Worm (Caenorhabditis elegans): ENCODE data around the gene F09G8.5.
A peak's percentile ranks its signal among the peaks of the same experiment; 100 is the strongest.

Gene F09G8.5

DNA sequence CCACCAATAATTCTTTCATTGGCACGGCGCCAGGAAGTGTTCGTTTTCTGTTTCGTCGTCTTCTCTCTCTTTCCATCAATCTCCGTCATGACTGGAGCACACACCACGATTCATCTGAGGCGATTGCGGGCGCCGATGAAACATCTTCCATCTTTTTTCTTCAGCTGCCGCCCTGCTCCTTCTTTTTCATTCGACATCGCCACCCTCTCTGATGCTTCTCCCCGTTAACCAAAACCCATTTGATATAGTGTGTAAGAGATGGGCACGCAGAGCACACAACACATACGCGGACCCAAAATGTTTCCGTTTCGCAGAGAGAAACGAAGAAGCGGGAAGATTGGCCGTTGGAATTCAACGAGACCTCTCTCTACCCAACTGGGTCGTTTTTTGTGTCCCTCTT lies 32.7 kb downstream of the F09G8.5 start:
- TF ChIP-seq nhr-77 (tag; optimal IDR thresholded peaks at IDR 0.05) (no peak), elt-3 (tag; optimal IDR thresholded peaks at IDR 0.05) (no peak), lin-35 (GFP tag; optimal IDR thresholded peaks at IDR 0.05) (no peak), ztf-11 (tag; optimal IDR thresholded peaks at IDR 0.05) (peak in 1 of 2 experiments; percentile 35), lsy-2 (tag; optimal IDR thresholded peaks at IDR 0.05) (peak in 1 of 2 experiments; percentile 37), sptf-1 (tag; optimal IDR thresholded peaks at IDR 0.05) (no peak), fkh-8 (tag; optimal IDR thresholded peaks at IDR 0.05) (no peak), unc-62 (GFP tag; optimal IDR thresholded peaks at IDR 0.05) (no peak), C16A3.4 (tag; optimal IDR thresholded peaks at IDR 0.05) (no peak), nhr-237 (tag; optimal IDR thresholded peaks at IDR 0.05) (no peak), unc-30 (tag; optimal IDR thresholded peaks at IDR 0.05) (no peak), sox-4 (tag; optimal IDR thresholded peaks at IDR 0.05) (no peak), mep-1 (tag; optimal IDR thresholded peaks at IDR 0.05) (peak; percentile 40), C34B4.2 (tag; optimal IDR thresholded peaks at IDR 0.05) (no peak), elt-2 (tag; optimal IDR thresholded peaks at IDR 0.05) (no peak), lin-14 (GFP tag; optimal IDR thresholded peaks at IDR 0.05) (peak; percentile 92), fkh-4 (tag; optimal IDR thresholded peaks at IDR 0.05; ENCODE audit: borderline replicate concordance) (no peak), aly-2 (tag; optimal IDR thresholded peaks at IDR 0.05) (no peak), tlp-1 (tag; optimal IDR thresholded peaks at IDR 0.05) (no peak), nhr-90 (tag; optimal IDR thresholded peaks at IDR 0.05; ENCODE audit: poor library complexity) (no peak), jun-1 (tag; optimal IDR thresholded peaks at IDR 0.05) (no peak), pag-3 (tag; optimal IDR thresholded peaks at IDR 0.05; ENCODE audit: borderline replicate concordance, insufficient read depth) (peak; percentile 23), irx-1 (tag; optimal IDR thresholded peaks at IDR 0.05) (no peak), vab-15 (tag; optimal IDR thresholded peaks at IDR 0.05) (no peak), egl-27 (tag; optimal IDR thresholded peaks at IDR 0.05) (no peak), mef-2 (tag; optimal IDR thresholded peaks at IDR 0.05) (no peak), lin-15B (tag; optimal IDR thresholded peaks at IDR 0.05) (no peak), dpl-1 (GFP tag; optimal IDR thresholded peaks at IDR 0.05) (peak in 1 of 3 experiments; percentile 6), nhr-71 (tag; optimal IDR thresholded peaks at IDR 0.05) (peak; percentile 60), dsc-1 (tag; optimal IDR thresholded peaks at IDR 0.05) (peak; percentile 55), ztf-4 (tag; optimal IDR thresholded peaks at IDR 0.05) (no peak), tbx-2 (tag; optimal IDR thresholded peaks at IDR 0.05) (no peak), aha-1 (tag; optimal IDR thresholded peaks at IDR 0.05) (no peak), lir-3 (tag; optimal IDR thresholded peaks at IDR 0.05; ENCODE audit: poor library complexity) (no peak), swsn-7 (tag; optimal IDR thresholded peaks at IDR 0.05) (peak; percentile 26), hlh-4 (tag; optimal IDR thresholded peaks at IDR 0.05) (no peak), blmp-1 (tag; optimal IDR thresholded peaks at IDR 0.05) (no peak), ceh-63 (GFP tag; optimal IDR thresholded peaks at IDR 0.05) (no peak), grh-1 (GFP tag; IDR thresholded peaks at IDR 0.05) (no peak), xbp-1 (tag; optimal IDR thresholded peaks at IDR 0.05) (no peak), ceh-82 (tag; optimal IDR thresholded peaks at IDR 0.05) (peak in 1 of 3 experiments; percentile 21), fos-1 (tag; optimal IDR thresholded peaks at IDR 0.05) (no peak), hpl-2 (GFP tag; optimal IDR thresholded peaks at IDR 0.05) (no peak), efl-3 (GFP tag; optimal IDR thresholded peaks at IDR 0.05) (no peak), lin-13 (GFP tag; optimal IDR thresholded peaks at IDR 0.05) (no peak), ets-5 (GFP tag; IDR thresholded peaks at IDR 0.05) (no peak), unc-86 (tag; optimal IDR thresholded peaks at IDR 0.05) (no peak), zag-1 (tag; optimal IDR thresholded peaks at IDR 0.05) (no peak), efl-1 (optimal IDR thresholded peaks at IDR 0.05) (peak in 1 of 2 experiments; percentile 5), efl-1 (GFP tag; optimal IDR thresholded peaks at IDR 0.05 in 1 of 2) (peak in 1 of 2 experiments; percentile 21), snu-23 (GFP tag; optimal IDR thresholded peaks at IDR 0.05) (peak; percentile 29), nhr-20 (tag; optimal IDR thresholded peaks at IDR 0.05) (no peak), alr-1 (tag; optimal IDR thresholded peaks at IDR 0.05; ENCODE audit: borderline replicate concordance) (no peak), F16B12.6 (tag; optimal IDR thresholded peaks at IDR 0.05) (no peak)

Measured in whole organism, L1 larva.